Fruit fly (Drosophila melanogaster) whole organism, embryonic: ENCODE results near the gene CG15764.

Experiments
- ATbp ChIP-seq: fragments of 200-800 bp; sonication (Bioruptor generic); optimal IDR thresholded peaks from 2 replicates; lab custom pipeline; 2017; ENCODE audit warnings: missing biosample characterization, mild to moderate bottlenecking, missing genetic modification characterization, missing genetic modification reagents
- Abd-B ChIP-seq: fragments of 200-800 bp; sonication (Bioruptor generic); optimal IDR thresholded peaks from 2 replicates; lab custom pipeline; 2018; ENCODE audit warnings: missing biosample characterization, mild to moderate bottlenecking, missing genetic modification characterization, moderate library complexity
- B-H2 ChIP-seq: fragments of 200-800 bp; sonication (Bioruptor generic); optimal IDR thresholded peaks from 2 replicates; lab custom pipeline; 2018; ENCODE audit warnings: missing biosample characterization, mild to moderate bottlenecking, missing genetic modification characterization
- Bdp1 ChIP-seq: fragments of 200-800 bp; sonication (Bioruptor generic); optimal IDR thresholded peaks from 3 replicates; lab custom pipeline; 2016; ENCODE audit warnings: missing biosample characterization, missing genetic modification characterization
- CG10321 ChIP-seq: fragments of 200-800 bp; sonication (Bioruptor generic); IDR thresholded peaks from 2 replicates; pipeline ENCODE4 v1.3.6; 2022; ENCODE audit warnings: missing biosample characterization, missing genetic modification characterization
- CG11456 ChIP-seq: fragments of 200-800 bp; sonication (Bioruptor generic); IDR thresholded peaks from 3 replicates; pipeline ENCODE4 v1.3.6; 2022; ENCODE audit warnings: missing biosample characterization, missing genetic modification characterization
- CG12155 ChIP-seq: fragments of 200-800 bp; sonication (Bioruptor generic); optimal IDR thresholded peaks from 3 replicates; lab custom pipeline; 2016; ENCODE audit warnings: missing biosample characterization, missing genetic modification characterization
- CG12299 ChIP-seq: fragments of 200-800 bp; sonication (Bioruptor generic); optimal IDR thresholded peaks from 2 replicates; lab custom pipeline; 2018; ENCODE audit warnings: missing biosample characterization, mild to moderate bottlenecking, missing genetic modification characterization
- CG12659 ChIP-seq: fragments of 200-800 bp; sonication (Bioruptor generic); optimal IDR thresholded peaks from 3 replicates; lab custom pipeline; 2017; ENCODE audit warnings: mild to moderate bottlenecking, missing biosample characterization, missing genetic modification reagents, missing genetic modification characterization
- CG13894 ChIP-seq: fragments of 200-800 bp; sonication (Bioruptor generic); optimal IDR thresholded peaks from 3 replicates; lab custom pipeline; 2018; ENCODE audit warnings: missing biosample characterization, mild to moderate bottlenecking, missing genetic modification characterization, moderate library complexity
- CG14965 ChIP-seq: fragments of 200-800 bp; sonication (Bioruptor generic); optimal IDR thresholded peaks from 2 replicates; lab custom pipeline; 2016; ENCODE audit warnings: missing biosample characterization, missing genetic modification characterization, borderline replicate concordance
- CG2875 ChIP-seq: fragments of 200-800 bp; sonication (Bioruptor generic); optimal IDR thresholded peaks from 2 replicates; lab custom pipeline; 2017; ENCODE audit warnings: missing biosample characterization, mild to moderate bottlenecking, missing genetic modification characterization, missing genetic modification reagents
- CG30431 ChIP-seq: fragments of 200-800 bp; sonication (Bioruptor generic); optimal IDR thresholded peaks from 2 replicates; lab custom pipeline; 2017; ENCODE audit warnings: missing biosample characterization, missing genetic modification characterization
- CG31388 ChIP-seq: fragments of 200-800 bp; sonication (Bioruptor generic); optimal IDR thresholded peaks from 2 replicates; lab custom pipeline; 2016; ENCODE audit warnings: missing biosample characterization, missing genetic modification characterization
- CG34422 ChIP-seq: fragments of 200-800 bp; sonication (Bioruptor generic); IDR thresholded peaks from 3 replicates; pipeline ENCODE4 v1.3.6; 2022; ENCODE audit warnings: missing biosample characterization, missing genetic modification characterization
- CG5245 ChIP-seq: fragments of 200-800 bp; sonication (Bioruptor generic); optimal IDR thresholded peaks from 3 replicates; lab custom pipeline; 2016; ENCODE audit warnings: missing biosample characterization, missing genetic modification characterization
- CG6683 ChIP-seq: fragments of 200-800 bp; sonication (Bioruptor generic); optimal IDR thresholded peaks from 2 replicates; lab custom pipeline; 2017; ENCODE audit warnings: missing biosample characterization, mild to moderate bottlenecking, missing genetic modification characterization, missing genetic modification reagents
- CG7786 ChIP-seq: fragments of 200-800 bp; sonication (Bioruptor generic); optimal IDR thresholded peaks from 2 replicates; lab custom pipeline; 2016; ENCODE audit warnings: missing biosample characterization, missing genetic modification characterization
- CG8089 ChIP-seq: fragments of 200-800 bp; sonication (Bioruptor generic); optimal IDR thresholded peaks from 3 replicates; lab custom pipeline; 2016; ENCODE audit warnings: missing biosample characterization, missing genetic modification characterization
- CG9215 ChIP-seq: fragments of 200-800 bp; sonication (Bioruptor generic); IDR thresholded peaks from 2 replicates; pipeline ENCODE4 v1.3.6; 2022; ENCODE audit warnings: missing biosample characterization, missing genetic modification characterization
- Dll ChIP-seq: fragments of 200-800 bp; sonication (Bioruptor generic); IDR thresholded peaks from 4 replicates; pipeline ENCODE4 v1.3.6; 2022; ENCODE audit warnings: missing biosample characterization, missing genetic modification characterization; ENCODE audit not compliant: partially characterized antibody
- Fer2 ChIP-seq: fragments of 200-800 bp; sonication (Bioruptor generic); optimal IDR thresholded peaks from 2 replicates; lab custom pipeline; 2018; ENCODE audit warnings: missing biosample characterization, mild to moderate bottlenecking, missing genetic modification characterization, moderate library complexity
- Gug ChIP-seq: fragments of 200-800 bp; sonication (Bioruptor generic); IDR thresholded peaks from 4 replicates; pipeline ENCODE4 v1.3.6; 2022; ENCODE audit warnings: missing biosample characterization, missing genetic modification characterization
- HHEX ChIP-seq: fragments of 200-800 bp; sonication (Bioruptor generic); optimal IDR thresholded peaks from 3 replicates; lab custom pipeline; 2017; ENCODE audit warnings: missing biosample characterization, mild to moderate bottlenecking, missing genetic modification characterization, missing genetic modification reagents
- Jarid2 ChIP-seq: fragments of 200-800 bp; sonication (Bioruptor generic); optimal IDR thresholded peaks from 3 replicates; lab custom pipeline; 2017; ENCODE audit warnings: mild to moderate bottlenecking, missing biosample characterization, missing genetic modification reagents, missing genetic modification characterization
- Mrtf ChIP-seq: fragments of 200-800 bp; sonication (Bioruptor generic); IDR thresholded peaks from 3 replicates; pipeline ENCODE4 v1.3.6; 2022; ENCODE audit warnings: missing biosample characterization, missing genetic modification characterization
- Nf-YB ChIP-seq: fragments of 200-800 bp; sonication (Bioruptor generic); optimal IDR thresholded peaks from 3 replicates; lab custom pipeline; 2019; ENCODE audit warnings: missing biosample characterization, mild to moderate bottlenecking, missing genetic modification characterization, moderate library complexity
- Nf-YC ChIP-seq: fragments of 200-800 bp; optimal IDR thresholded peaks from 3 replicates; lab custom pipeline; 2019; ENCODE audit warnings: missing biosample characterization, mild to moderate bottlenecking, missing genetic modification characterization, moderate library complexity
- Rx ChIP-seq: fragments of 200-800 bp; sonication (Bioruptor generic); IDR thresholded peaks from 2 replicates; pipeline ENCODE4 v1.3.6; 2022; ENCODE audit warnings: missing biosample characterization, missing genetic modification characterization
- Trl ChIP-seq, 3 experiments: fragments of >200 bp in 2 of 3; fragments of 200-800 bp in 1 of 3; sonication (Bioruptor generic) in 1 of 3; optimal IDR thresholded peaks; 2 replicates in 1 of 3; 3 replicates in 2 of 3; lab custom pipeline; 2016 to 2017; ENCODE audit warnings: missing biosample characterization in 1 of 3, missing genetic modification characterization in 1 of 3
- bbx ChIP-seq: fragments of 200-800 bp; sonication (Bioruptor generic); IDR thresholded peaks from 2 replicates; pipeline ENCODE4 v1.3.6; 2022; ENCODE audit warnings: missing biosample characterization, missing genetic modification characterization; ENCODE audit not compliant: partially characterized antibody
- bigmax ChIP-seq: fragments of 200-800 bp; sonication (Bioruptor generic); optimal IDR thresholded peaks from 2 replicates; lab custom pipeline; 2018; ENCODE audit warnings: missing biosample characterization, mild to moderate bottlenecking, missing genetic modification characterization
- btn ChIP-seq: fragments of 200-800 bp; sonication (Bioruptor generic); optimal IDR thresholded peaks from 2 replicates; lab custom pipeline; 2016; ENCODE audit warnings: missing biosample characterization, missing genetic modification characterization
- chinmo ChIP-seq: fragments of 200-800 bp; sonication (Bioruptor generic); IDR thresholded peaks from 4 replicates; pipeline ENCODE4 v1.3.6; 2022; ENCODE audit warnings: missing biosample characterization, missing genetic modification characterization; ENCODE audit not compliant: partially characterized antibody
- crol ChIP-seq: fragments of 200-800 bp; sonication (Bioruptor generic); IDR thresholded peaks from 2 replicates; pipeline ENCODE4 v1.3.6; 2022; ENCODE audit warnings: missing biosample characterization, missing genetic modification characterization
- dpn ChIP-seq, 2 experiments: fragments of 200-800 bp; sonication (Bioruptor generic); optimal IDR thresholded peaks; 3 replicates each; lab custom pipeline; 2016; ENCODE audit warnings: missing biosample characterization in 2 of 2, missing genetic modification characterization in 2 of 2
- dysf ChIP-seq: fragments of 200-800 bp; sonication (Bioruptor generic); IDR thresholded peaks from 3 replicates; pipeline ENCODE4 v1.3.6; 2022; ENCODE audit warnings: missing biosample characterization, missing genetic modification characterization
- esg ChIP-seq: fragments of 200-800 bp; sonication (Bioruptor generic); conservative IDR thresholded peaks from 2 replicates; pipeline ENCODE4 v1.3.6; 2022; ENCODE audit warnings: missing biosample characterization, missing genetic modification characterization
- gt ChIP-seq: fragments of 200-800 bp; sonication (Bioruptor generic); IDR thresholded peaks from 2 replicates; pipeline ENCODE4 v1.3.6; 2022; ENCODE audit warnings: missing biosample characterization, missing genetic modification characterization
- ham ChIP-seq: fragments of 200-800 bp; sonication (Bioruptor generic); IDR thresholded peaks from 2 replicates; pipeline ENCODE4 v1.3.6; 2022; ENCODE audit warnings: missing biosample characterization, missing genetic modification characterization
- kah ChIP-seq: fragments of 200-800 bp; sonication (Bioruptor generic); optimal IDR thresholded peaks from 2 replicates; lab custom pipeline; 2018; ENCODE audit warnings: missing biosample characterization, mild to moderate bottlenecking, missing genetic modification characterization
- lmd ChIP-seq: fragments of 200-800 bp; sonication (Bioruptor generic); IDR thresholded peaks from 2 replicates; pipeline ENCODE4 v1.3.6; 2022; ENCODE audit warnings: missing biosample characterization, missing genetic modification characterization
- luna ChIP-seq: fragments of 200-800 bp; sonication (Bioruptor generic); optimal IDR thresholded peaks from 2 replicates; lab custom pipeline; 2016; ENCODE audit warnings: missing biosample characterization, missing genetic modification characterization
- nau ChIP-seq: fragments of 200-800 bp; sonication (Bioruptor generic); optimal IDR thresholded peaks from 3 replicates; lab custom pipeline; 2017; ENCODE audit warnings: missing biosample characterization, mild to moderate bottlenecking, missing genetic modification characterization, missing genetic modification reagents
- nmo ChIP-seq: fragments of 200-800 bp; sonication (Bioruptor generic); optimal IDR thresholded peaks from 2 replicates; lab custom pipeline; 2018; ENCODE audit warnings: missing biosample characterization, mild to moderate bottlenecking, missing genetic modification characterization, moderate library complexity
- otp ChIP-seq: fragments of 200-800 bp; sonication (Bioruptor generic); IDR thresholded peaks from 3 replicates; pipeline ENCODE4, ENCODE4 v1.3.6; 2022; ENCODE audit warnings: missing biosample characterization, missing genetic modification characterization
- ssp ChIP-seq: fragments of 200-800 bp; sonication (Bioruptor generic); IDR thresholded peaks from 2 replicates; pipeline ENCODE4 v1.3.6; 2022; ENCODE audit warnings: missing biosample characterization, missing genetic modification characterization
- stwl ChIP-seq: fragments of 200-800 bp; sonication (Bioruptor generic); optimal IDR thresholded peaks from 3 replicates; lab custom pipeline; 2018; ENCODE audit warnings: missing biosample characterization, mild to moderate bottlenecking, missing genetic modification characterization, moderate library complexity
- tgo ChIP-seq: fragments of 200-800 bp; sonication (Bioruptor generic); IDR thresholded peaks from 3 replicates; pipeline ENCODE4 v1.3.6; 2022; ENCODE audit warnings: missing biosample characterization, missing genetic modification characterization
- tll ChIP-seq, 2 experiments: fragments of 200-800 bp in 1 of 2; fragments of >200 bp in 1 of 2; sonication (Bioruptor generic) in 1 of 2; optimal IDR thresholded peaks; 2 replicates each; lab custom pipeline; 2017 to 2019; ENCODE audit warnings: missing biosample characterization in 2 of 2, missing genetic modification characterization in 2 of 2, mild to moderate bottlenecking in 1 of 2, moderate library complexity in 1 of 2

CG15764 gene

DNA sequence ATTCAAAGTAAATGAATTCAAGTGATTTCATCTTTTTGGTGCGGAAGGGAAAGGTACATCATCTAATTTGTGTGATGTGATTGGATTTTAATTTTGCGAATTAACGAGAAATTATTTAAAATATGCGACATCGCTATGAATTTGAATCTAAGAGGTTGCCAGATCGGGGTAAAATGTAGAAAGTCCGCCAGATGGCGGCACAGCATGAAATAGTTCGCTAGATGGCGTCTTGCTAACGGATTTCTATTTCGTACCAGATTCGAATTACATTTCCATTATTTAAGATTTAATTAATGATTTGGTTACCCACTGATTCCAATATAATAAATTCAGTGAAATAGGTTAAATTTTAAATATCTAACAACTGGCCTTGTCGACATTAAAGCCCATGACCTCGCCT is 14.5 kb downstream of the CG15764 start (continued):
- no peak for TF ChIP-seq CG14965 (GFP tag; lab: Kevin White, UChicago)
- peak; percentile 40; the same call in 2 of the 3 replicates for TF ChIP-seq dysf (GFP tag; lab: Robert Waterston, UW)
- TF ChIP-seq Nf-YC (tag; lab: Kevin White, UChicago): peak; percentile 33
- TF ChIP-seq HHEX (GFP tag; lab: Kevin White, UChicago): no peak
- TF ChIP-seq bbx (GFP tag; lab: Robert Waterston, UW): no peak
- TF ChIP-seq ssp (GFP tag; lab: Robert Waterston, UW): 0 out of 2 replicates have a peak, but pooled peaks have one; percentile 28
- no peak for TF ChIP-seq CG2875 (GFP tag; lab: Kevin White, UChicago)
- TF ChIP-seq crol (GFP tag; lab: Robert Waterston, UW): no peak
- TF ChIP-seq tgo: no peak
- no peak for TF ChIP-seq ATbp (GFP tag; lab: Kevin White, UChicago)
- TF ChIP-seq CG7786: no peak
- TF ChIP-seq CG11456 (GFP tag; lab: Robert Waterston, UW): peak; percentile 82
- no peak for TF ChIP-seq ham (GFP tag; lab: Robert Waterston, UW)
- no peak for TF ChIP-seq kah (GFP tag; lab: Kevin White, UChicago)
- no peak for TF ChIP-seq Dll (GFP tag; lab: Robert Waterston, UW)
- no peak for TF ChIP-seq esg (GFP tag; lab: Robert Waterston, UW)
- no peak for TF ChIP-seq CG12299 (tag; lab: Kevin White, UChicago)
- TF ChIP-seq Gug (GFP tag; lab: Robert Waterston, UW): peak; percentile 29; the same call in 1 of the 4 replicates
- no peak for TF ChIP-seq chinmo (GFP tag; lab: Robert Waterston, UW)
- TF ChIP-seq Jarid2 (GFP tag; lab: Kevin White, UChicago): no peak
- TF ChIP-seq B-H2: peak; percentile 25
- no peak for TF ChIP-seq luna (GFP tag; lab: Kevin White, UChicago)
- no peak for TF ChIP-seq Trl (optimal IDR thresholded peaks at IDR 0.05; lab: Kevin White, UChicago)
- TF ChIP-seq Trl (GFP tag; optimal IDR thresholded peaks at IDR 0.05; lab: Kevin White, UChicago): peak; percentile 43
- TF ChIP-seq nmo (GFP tag; lab: Kevin White, UChicago): peak; percentile 36
- no peak for TF ChIP-seq CG31388 (GFP tag; lab: Kevin White, UChicago)
- TF ChIP-seq lmd (GFP tag; lab: Robert Waterston, UW): peak; percentile 38; the same call in 1 of the 2 replicates
- no peak for TF ChIP-seq Nf-YB (GFP tag; lab: Kevin White, UChicago)
- TF ChIP-seq CG9215 (GFP tag; lab: Robert Waterston, UW): no peak
- TF ChIP-seq CG6683 (GFP tag; lab: Kevin White, UChicago): no peak
- no peak for TF ChIP-seq gt (GFP tag; lab: Robert Waterston, UW)
- TF ChIP-seq Abd-B: peak; percentile 2
- peak; percentile 11 for TF ChIP-seq CG8089 (GFP tag; lab: Kevin White, UChicago)
- no peak for TF ChIP-seq btn (GFP tag; lab: Kevin White, UChicago)
- no peak for TF ChIP-seq tll (GFP tag; optimal IDR thresholded peaks at IDR 0.05; lab: Kevin White, UChicago)
- peak; percentile 6 for TF ChIP-seq CG12155 (GFP tag; lab: Kevin White, UChicago)
- TF ChIP-seq Fer2 (tag; lab: Kevin White, UChicago): no peak
- TF ChIP-seq nau (GFP tag; lab: Kevin White, UChicago): no peak
- TF ChIP-seq CG12659 (GFP tag; lab: Kevin White, UChicago): peak; percentile 45
- no peak for TF ChIP-seq CG30431 (GFP tag; lab: Kevin White, UChicago)
- TF ChIP-seq CG34422 (GFP tag; lab: Robert Waterston, UW): 0 out of 3 replicates have a peak, but pooled peaks have one; percentile 18
- peak; percentile 67 for TF ChIP-seq CG13894 (tag; lab: Kevin White, UChicago)
- TF ChIP-seq CG5245: peak; percentile 10
- TF ChIP-seq bigmax (GFP tag; lab: Kevin White, UChicago): peak; percentile 3
- TF ChIP-seq Rx (GFP tag; lab: Robert Waterston, UW): no peak
- 0 out of 3 replicates have a peak, but pooled peaks have one; percentile 32 for TF ChIP-seq otp (GFP tag; lab: Robert Waterston, UW)
- no peak for TF ChIP-seq Mrtf (GFP tag; lab: Robert Waterston, UW)
- TF ChIP-seq dpn (GFP tag; optimal IDR thresholded peaks at IDR 0.05; lab: Kevin White, UChicago): peak; percentile 37 to 59
- no peak for TF ChIP-seq CG10321 (GFP tag; lab: Robert Waterston, UW)
- TF ChIP-seq stwl (tag; lab: Kevin White, UChicago): peak; percentile 61
- no peak for TF ChIP-seq Bdp1 (GFP tag; lab: Kevin White, UChicago)
